Worm (Caenorhabditis elegans) whole organism, L4/young adult: Measurements from ENCODE around the gene C36A4.11.

ENCODE experiments used
- W03F9.2 ChIP-seq: fragments of 150-350 bp; optimal IDR thresholded peaks from 2 replicates; lab custom pipeline; 2014; ENCODE audit warnings: missing biosample characterization, missing genetic modification characterization
- dao-5 ChIP-seq: sonication (generic microtip); optimal IDR thresholded peaks from 2 replicates; lab custom pipeline; 2016; ENCODE audit warnings: missing genotype, missing genetic modification characterization, moderate library complexity, missing compliant biosample characterization
- him-1 ChIP-seq: sonication (generic microtip); optimal IDR thresholded peaks from 2 replicates; lab custom pipeline; 2016; ENCODE audit warnings: missing genotype, missing genetic modification reagents, missing genetic modification characterization, missing compliant biosample characterization

- TF ChIP-seq dao-5 (tag; lab: Kevin White, UChicago), result no peak
- TF ChIP-seq him-1 (tag; lab: Kevin White, UChicago), result no peak
- TF ChIP-seq W03F9.2 (tag; lab: Kevin White, UChicago), result no peak
Measured at ce11 chrIII:3832291-3832690, 8.1 kb upstream of the C36A4.11 start, which contains the start of gene cyp-25A1.
